Worm (Caenorhabditis elegans): ENCODE results near the gene snx-1.

snx-1 gene

ce11 chrX:1080549-1080948 is 48.2 kb upstream of the snx-1 start, which contains the start of gene pfn-3:
Gene pfn-3, minus strand, starts transcription at chrX:1080649.
- TF ChIP-seq tbx-2 (tag; optimal IDR thresholded peaks at IDR 0.05) (no peak), dsc-1 (tag; optimal IDR thresholded peaks at IDR 0.05) (peak; percentile 1), lin-35 (GFP tag; optimal IDR thresholded peaks at IDR 0.05) (no peak), hlh-17 (GFP tag; optimal IDR thresholded peaks at IDR 0.05; ENCODE audit: borderline replicate concordance) (no peak), mab-9 (GFP tag; IDR thresholded peaks at IDR 0.05) (no peak), ztf-11 (tag; optimal IDR thresholded peaks at IDR 0.05) (no peak), grh-1 (GFP tag; IDR thresholded peaks at IDR 0.05) (no peak), elt-3 (tag; optimal IDR thresholded peaks at IDR 0.05) (no peak), efl-1 (optimal IDR thresholded peaks at IDR 0.05) (no peak), efl-1 (GFP tag; optimal IDR thresholded peaks at IDR 0.05 in 1 of 2) (no peak), snpc-4 (tag; optimal IDR thresholded peaks at IDR 0.05) (no peak), blmp-1 (tag; optimal IDR thresholded peaks at IDR 0.05) (no peak), nhr-71 (tag; optimal IDR thresholded peaks at IDR 0.05) (peak; percentile 45), ceh-90 (tag; optimal IDR thresholded peaks at IDR 0.05) (no peak), unc-86 (tag; optimal IDR thresholded peaks at IDR 0.05) (no peak), rnt-1 (tag; optimal IDR thresholded peaks at IDR 0.05) (peak; percentile 27), unc-62 (GFP tag; optimal IDR thresholded peaks at IDR 0.05) (no peak), zip-4 (GFP tag; optimal IDR thresholded peaks at IDR 0.05) (no peak), egl-27 (tag; optimal IDR thresholded peaks at IDR 0.05) (no peak), jun-1 (tag; optimal IDR thresholded peaks at IDR 0.05) (no peak), unc-30 (tag; optimal IDR thresholded peaks at IDR 0.05) (no peak), pag-3 (tag; optimal IDR thresholded peaks at IDR 0.05; ENCODE audit: borderline replicate concordance, insufficient read depth) (peak; percentile 35), snu-23 (GFP tag; optimal IDR thresholded peaks at IDR 0.05) (no peak), skn-1 (tag; optimal IDR thresholded peaks at IDR 0.05) (peak; percentile 74), zag-1 (tag; optimal IDR thresholded peaks at IDR 0.05) (no peak), unc-130 (tag; optimal IDR thresholded peaks at IDR 0.05) (no peak), nhr-47 (tag; optimal IDR thresholded peaks at IDR 0.05) (no peak), lsy-2 (tag; optimal IDR thresholded peaks at IDR 0.05) (peak in 1 of 2 experiments; percentile 24), C04F5.9 (tag; optimal IDR thresholded peaks at IDR 0.05) (no peak), pqm-1 (tag; optimal IDR thresholded peaks at IDR 0.05) (no peak), nhr-84 (tag; optimal IDR thresholded peaks at IDR 0.05) (no peak), aha-1 (tag; optimal IDR thresholded peaks at IDR 0.05) (no peak), fkh-10 (GFP tag; optimal IDR thresholded peaks at IDR 0.05) (no peak), lin-14 (GFP tag; optimal IDR thresholded peaks at IDR 0.05) (peak; percentile 34), nhr-76 (tag; optimal IDR thresholded peaks at IDR 0.05) (no peak)

ce11 chrX:1081927-1082326 is 46.9 kb upstream of the snx-1 start:
- TF ChIP-seq nhr-47 (tag; optimal IDR thresholded peaks at IDR 0.05) (no peak), hlh-17 (GFP tag; optimal IDR thresholded peaks at IDR 0.05; ENCODE audit: borderline replicate concordance) (no peak), dsc-1 (tag; optimal IDR thresholded peaks at IDR 0.05) (peak; percentile 44), ceh-82 (tag; optimal IDR thresholded peaks at IDR 0.05) (no peak), skn-1 (tag; optimal IDR thresholded peaks at IDR 0.05) (peak; percentile 16), mdl-1 (tag; optimal IDR thresholded peaks at IDR 0.05) (peak in 1 of 2 experiments; percentile 2), lsy-2 (tag; optimal IDR thresholded peaks at IDR 0.05) (peak in 1 of 2 experiments; percentile 10), mab-9 (GFP tag; IDR thresholded peaks at IDR 0.05) (no peak), rnt-1 (tag; optimal IDR thresholded peaks at IDR 0.05) (peak; percentile 59), nhr-19 (GFP tag; conservative IDR thresholded peaks at IDR 0.05) (peak; percentile 17; the same call in 1 of the 2 replicates), snu-23 (GFP tag; optimal IDR thresholded peaks at IDR 0.05) (peak; percentile 7), nhr-71 (tag; optimal IDR thresholded peaks at IDR 0.05) (peak; percentile 17), snpc-4 (tag; optimal IDR thresholded peaks at IDR 0.05) (no peak), lin-14 (GFP tag; optimal IDR thresholded peaks at IDR 0.05) (peak; percentile 63)

- TF ChIP-seq zip-4 (GFP tag; optimal IDR thresholded peaks at IDR 0.05) (no peak), nhr-19 (GFP tag; conservative IDR thresholded peaks at IDR 0.05) (no peak), hlh-4 (tag; optimal IDR thresholded peaks at IDR 0.05) (no peak), lin-14 (GFP tag; optimal IDR thresholded peaks at IDR 0.05) (no peak), C34B4.2 (tag; optimal IDR thresholded peaks at IDR 0.05) (no peak), elt-2 (tag; optimal IDR thresholded peaks at IDR 0.05) (no peak), sptf-1 (tag; optimal IDR thresholded peaks at IDR 0.05) (no peak), nhr-28 (tag; optimal IDR thresholded peaks at IDR 0.05) (no peak), aly-2 (tag; optimal IDR thresholded peaks at IDR 0.05) (no peak)
Measured at ce11 chrX:1085000-1085399, 43.8 kb upstream of the snx-1 start.
